Fruit fly (Drosophila melanogaster): ENCODE results near the gene side-VII.

dm6 chr3R:9684125-9684524, 55.7 kb downstream of the side-VII start, which contains the start of gene CG9444:
- TF ChIP-seq rn (GFP tag; IDR thresholded peaks at IDR 0.05) (no peak), CG15710 (tag; optimal IDR thresholded peaks at IDR 0.05) (no peak), CG12605 (GFP tag; IDR thresholded peaks at IDR 0.05) (no peak), fd96Ca (GFP tag; IDR thresholded peaks at IDR 0.05) (no peak), EcR (GFP tag; optimal IDR thresholded peaks at IDR 0.05) (no peak)

All from whole organism, pupa.